Worm (Caenorhabditis elegans) whole organism, L1 larva: ENCODE data around the gene glb-29.
A peak's percentile ranks its signal among the peaks of the same experiment; 100 is the strongest.

ENCODE experiments used
- C04F5.9 ChIP-seq: sonication (generic microtip); optimal IDR thresholded peaks from 2 replicates; lab custom pipeline; 2016; ENCODE audit warnings: missing genetic modification characterization, missing compliant biosample characterization
- C16A3.4 ChIP-seq: fragments of 150-350 bp; optimal IDR thresholded peaks from 2 replicates; lab custom pipeline; 2014; ENCODE audit warnings: missing biosample characterization, missing genetic modification characterization
- C34B4.2 ChIP-seq: sonication (generic microtip); optimal IDR thresholded peaks from 2 replicates; lab custom pipeline; 2017; ENCODE audit warnings: mild to moderate bottlenecking, missing genetic modification characterization, missing compliant biosample characterization
- F16B12.6 ChIP-seq: fragments of 150-350 bp; optimal IDR thresholded peaks from 2 replicates; lab custom pipeline; 2014; ENCODE audit warnings: missing biosample characterization, missing genetic modification characterization
- Y116A8C.19 ChIP-seq: sonication (generic microtip); optimal IDR thresholded peaks from 2 replicates; lab custom pipeline; 2016; ENCODE audit warnings: missing compliant biosample characterization, missing genetic modification characterization, borderline replicate concordance
- aha-1 ChIP-seq: fragments of 150-350 bp; optimal IDR thresholded peaks from 2 replicates; lab custom pipeline; 2014; ENCODE audit warnings: missing biosample characterization, missing genetic modification characterization
- aly-2 ChIP-seq: fragments of 150-350 bp; optimal IDR thresholded peaks from 2 replicates; lab custom pipeline; 2014; ENCODE audit warnings: missing biosample characterization, missing genetic modification characterization
- ama-1 ChIP-seq: fragments of 150-350 bp; optimal IDR thresholded peaks from 2 replicates; lab custom pipeline; 2014
- blmp-1 ChIP-seq: fragments of 150-350 bp; optimal IDR thresholded peaks from 2 replicates; lab custom pipeline; 2014; ENCODE audit warnings: missing biosample characterization, missing genetic modification characterization
- ceh-88 ChIP-seq: fragments of 200-800 bp; sonication (Bioruptor generic); IDR thresholded peaks from 2 replicates; pipeline ENCODE4 v1.3.6; 2022; ENCODE audit warnings: missing genetic modification characterization, missing compliant biosample characterization
- ceh-90 ChIP-seq: sonication (generic microtip); optimal IDR thresholded peaks from 2 replicates; lab custom pipeline; 2016; ENCODE audit warnings: missing genetic modification characterization, missing compliant biosample characterization
- dpl-1 ChIP-seq, 3 experiments: fragments of 150-350 bp in 2 of 3; sonication (generic microtip) in 1 of 3; optimal IDR thresholded peaks; 2 replicates each; lab custom pipeline; 2014 to 2017; ENCODE audit warnings: missing biosample characterization in 3 of 3, missing genetic modification characterization in 3 of 3, missing genetic modification reagents in 3 of 3
- dsc-1 ChIP-seq: sonication (generic microtip); optimal IDR thresholded peaks from 2 replicates; lab custom pipeline; 2016; ENCODE audit warnings: mild to moderate bottlenecking, missing genetic modification characterization, missing compliant biosample characterization
- efl-1 ChIP-seq, 4 experiments: fragments of 150-350 bp; optimal IDR thresholded peaks in 3 of 4; peaks in 1 of 4; 1 replicate in 1 of 4; 2 replicates in 3 of 4; lab custom pipeline; 2014; ENCODE audit warnings: missing biosample characterization in 2 of 4, missing genetic modification characterization in 2 of 4, missing genetic modification reagents in 2 of 4
- efl-3 ChIP-seq: fragments of 200-800 bp; sonication (Bioruptor generic); optimal IDR thresholded peaks from 2 replicates; lab custom pipeline; 2018; ENCODE audit warnings: mild to moderate bottlenecking, missing genetic modification characterization, missing compliant biosample characterization
- elt-2 ChIP-seq: sonication (generic microtip); optimal IDR thresholded peaks from 2 replicates; lab custom pipeline; 2016; ENCODE audit warnings: missing genetic modification characterization, mild to moderate bottlenecking, inconsistent platforms, missing compliant biosample characterization, missing genetic modification reagents
- fkh-10 ChIP-seq: sonication (generic microtip); optimal IDR thresholded peaks from 2 replicates; lab custom pipeline; 2017; ENCODE audit warnings: missing biosample characterization, missing genetic modification reagents, missing genetic modification characterization
- fkh-8 ChIP-seq: sonication (generic microtip); optimal IDR thresholded peaks from 2 replicates; lab custom pipeline; 2016; ENCODE audit warnings: mild to moderate bottlenecking, missing genetic modification characterization, missing compliant biosample characterization
- fos-1 ChIP-seq: fragments of 150-350 bp; optimal IDR thresholded peaks from 2 replicates; lab custom pipeline; 2014; ENCODE audit warnings: missing biosample characterization, missing genetic modification characterization
- grh-1 ChIP-seq: fragments of 200-800 bp; sonication (Bioruptor generic); IDR thresholded peaks from 2 replicates; pipeline ENCODE4 v1.3.6; 2022; ENCODE audit warnings: missing genetic modification reagents, missing genetic modification characterization, missing compliant biosample characterization
- jun-1 ChIP-seq: fragments of 150-350 bp; optimal IDR thresholded peaks from 2 replicates; lab custom pipeline; 2014; ENCODE audit warnings: missing biosample characterization, missing genetic modification reagents, missing genetic modification characterization
- lin-14 ChIP-seq: fragments of 200-800 bp; sonication (Bioruptor generic); optimal IDR thresholded peaks from 2 replicates; lab custom pipeline; 2018; ENCODE audit warnings: mild to moderate bottlenecking, missing genetic modification characterization, moderate library complexity, missing compliant biosample characterization
- lin-15B ChIP-seq: fragments of 150-350 bp; sonication (generic microtip); optimal IDR thresholded peaks from 3 replicates; lab custom pipeline; 2014; ENCODE audit warnings: missing biosample characterization, missing genetic modification characterization
- lin-35 ChIP-seq, 2 experiments: fragments of 150-350 bp; optimal IDR thresholded peaks; 2 replicates each; lab custom pipeline; 2014; ENCODE audit warnings: missing biosample characterization in 2 of 2, missing genetic modification characterization in 2 of 2, missing genetic modification reagents in 2 of 2
- lin-39 ChIP-seq: fragments of 150-350 bp; optimal IDR thresholded peaks from 2 replicates; lab custom pipeline; 2014; ENCODE audit warnings: missing biosample characterization, missing genetic modification reagents, missing genetic modification characterization
- lir-3 ChIP-seq: sonication (generic microtip); optimal IDR thresholded peaks from 2 replicates; lab custom pipeline; 2016; ENCODE audit warnings: mild to moderate bottlenecking, missing genetic modification characterization, moderate library complexity, missing compliant biosample characterization; ENCODE audit not compliant: poor library complexity
- lsy-2 ChIP-seq, 2 experiments: fragments of 150-350 bp; optimal IDR thresholded peaks; 2 replicates each; lab custom pipeline; 2014; ENCODE audit warnings: missing biosample characterization in 2 of 2, missing genetic modification characterization in 2 of 2
- mep-1 ChIP-seq: fragments of 150-350 bp; optimal IDR thresholded peaks from 2 replicates; lab custom pipeline; 2014; ENCODE audit warnings: missing biosample characterization, missing genetic modification characterization
- nhr-12 ChIP-seq: sonication (generic microtip); optimal IDR thresholded peaks from 2 replicates; lab custom pipeline; 2017; ENCODE audit warnings: missing biosample characterization, missing genetic modification characterization
- nhr-19 ChIP-seq: fragments of 200-800 bp; sonication (Bioruptor generic); conservative IDR thresholded peaks from 2 replicates; pipeline ENCODE4 v1.3.6; 2022; ENCODE audit warnings: missing genetic modification characterization, missing compliant biosample characterization
- nhr-20 ChIP-seq: sonication (generic microtip); optimal IDR thresholded peaks from 2 replicates; lab custom pipeline; 2016; ENCODE audit warnings: mild to moderate bottlenecking, missing genetic modification characterization, missing compliant biosample characterization
- nhr-237 ChIP-seq: fragments of 150-350 bp; optimal IDR thresholded peaks from 2 replicates; lab custom pipeline; 2014; ENCODE audit warnings: missing biosample characterization, missing genetic modification characterization
- nhr-28 ChIP-seq: fragments of 150-350 bp; optimal IDR thresholded peaks from 2 replicates; lab custom pipeline; 2014; ENCODE audit warnings: missing biosample characterization, missing genetic modification characterization
- nhr-47 ChIP-seq: sonication (generic microtip); optimal IDR thresholded peaks from 2 replicates; lab custom pipeline; 2016; ENCODE audit warnings: mild to moderate bottlenecking, missing genetic modification characterization, moderate library complexity, missing compliant biosample characterization
- nhr-77 ChIP-seq: fragments of 150-350 bp; optimal IDR thresholded peaks from 2 replicates; lab custom pipeline; 2014; ENCODE audit warnings: missing biosample characterization, missing genetic modification characterization
- nhr-84 ChIP-seq: sonication (generic microtip); optimal IDR thresholded peaks from 2 replicates; lab custom pipeline; 2017; ENCODE audit warnings: missing biosample characterization, missing genetic modification characterization
- nhr-90 ChIP-seq: sonication (generic microtip); optimal IDR thresholded peaks from 2 replicates; lab custom pipeline; 2016; ENCODE audit warnings: mild to moderate bottlenecking, missing genetic modification characterization, missing compliant biosample characterization; ENCODE audit not compliant: poor library complexity
- pax-3 ChIP-seq: fragments of 200-800 bp; sonication (Bioruptor generic); optimal IDR thresholded peaks from 2 replicates; lab custom pipeline; 2018; ENCODE audit warnings: mild to moderate bottlenecking, missing genetic modification characterization, moderate library complexity, missing compliant biosample characterization
- rnt-1 ChIP-seq: sonication (generic microtip); optimal IDR thresholded peaks from 2 replicates; lab custom pipeline; 2016; ENCODE audit warnings: mild to moderate bottlenecking, missing genetic modification characterization, moderate library complexity, missing compliant biosample characterization
- skn-1 ChIP-seq: fragments of 150-350 bp; optimal IDR thresholded peaks from 2 replicates; lab custom pipeline; 2014; ENCODE audit warnings: missing biosample characterization, missing genetic modification characterization
- snu-23 ChIP-seq: sonication (generic microtip); optimal IDR thresholded peaks from 2 replicates; lab custom pipeline; 2016; ENCODE audit warnings: missing genetic modification characterization, missing compliant biosample characterization
- swsn-7 ChIP-seq: sonication (generic microtip); optimal IDR thresholded peaks from 2 replicates; lab custom pipeline; 2016; ENCODE audit warnings: missing genetic modification characterization, missing compliant biosample characterization
- tbx-2 ChIP-seq: sonication (generic microtip); optimal IDR thresholded peaks from 2 replicates; lab custom pipeline; 2016; ENCODE audit warnings: missing genetic modification characterization, missing compliant biosample characterization
- tlp-1 ChIP-seq: fragments of 150-350 bp; optimal IDR thresholded peaks from 2 replicates; lab custom pipeline; 2014; ENCODE audit warnings: missing biosample characterization, missing genetic modification characterization
- unc-30 ChIP-seq: sonication (generic microtip); optimal IDR thresholded peaks from 2 replicates; lab custom pipeline; 2017; ENCODE audit warnings: missing biosample characterization, missing genetic modification characterization
- unc-62 ChIP-seq: fragments of 150-350 bp; optimal IDR thresholded peaks from 2 replicates; lab custom pipeline; 2014; ENCODE audit warnings: missing biosample characterization, missing genetic modification reagents, missing genetic modification characterization
- xbp-1 ChIP-seq: sonication (generic microtip); optimal IDR thresholded peaks from 2 replicates; lab custom pipeline; 2016; ENCODE audit warnings: missing genetic modification characterization, missing compliant biosample characterization
- zip-4 ChIP-seq: fragments of 200-800 bp; sonication (Bioruptor generic); optimal IDR thresholded peaks from 2 replicates; lab custom pipeline; 2018; ENCODE audit warnings: mild to moderate bottlenecking, missing genetic modification characterization, moderate library complexity, missing compliant biosample characterization
- ztf-4 ChIP-seq: fragments of 150-350 bp; optimal IDR thresholded peaks from 2 replicates; lab custom pipeline; 2014; ENCODE audit warnings: missing biosample characterization, missing genetic modification characterization

The glb-29 gene

ce11 chrII:12023315-12023878 is 14.5 kb downstream of the glb-29 start, which contains the start of gene Y17G7B.12:
Gene Y17G7B.12, plus strand, starts transcription at chrII:12023861.
- TF ChIP-seq lin-39 (no peak), C34B4.2 (tag; lab: Kevin White, UChicago) (no peak), dpl-1 (GFP tag; optimal IDR thresholded peaks at IDR 0.05; lab: Kevin White, UChicago) (peak in 1 of 3 experiments; percentile 37), unc-30 (no peak), skn-1 (tag; lab: Kevin White, UChicago) (peak; percentile 48), xbp-1 (no peak), rnt-1 (no peak), ceh-90 (tag; lab: Kevin White, UChicago) (no peak), fos-1 (tag; lab: Kevin White, UChicago) (no peak), F16B12.6 (tag; lab: Kevin White, UChicago) (peak; percentile 79), C04F5.9 (tag; lab: Kevin White, UChicago) (no peak), lsy-2 (tag; optimal IDR thresholded peaks at IDR 0.05; lab: Kevin White, UChicago) (peak; percentile 56 to 90), snu-23 (GFP tag; lab: Kevin White, UChicago) (peak; percentile 5), tlp-1 (tag; lab: Kevin White, UChicago) (no peak), nhr-237 (tag; lab: Kevin White, UChicago) (no peak), lin-35 (GFP tag; optimal IDR thresholded peaks at IDR 0.05; lab: Kevin White, UChicago) (peak in 1 of 2 experiments; percentile 23), nhr-77 (tag; lab: Kevin White, UChicago) (no peak), grh-1 (GFP tag; lab: Robert Waterston, UW) (no peak), nhr-28 (tag; lab: Kevin White, UChicago) (no peak), aly-2 (no peak), swsn-7 (tag; lab: Kevin White, UChicago) (no peak), ceh-88 (no peak), ama-1 (lab: Kevin White, UChicago) (no peak), jun-1 (no peak), nhr-84 (tag; lab: Kevin White, UChicago) (no peak), lin-14 (GFP tag; lab: Kevin White, UChicago) (no peak), aha-1 (tag; lab: Kevin White, UChicago) (no peak), nhr-20 (no peak), zip-4 (GFP tag; lab: Kevin White, UChicago) (no peak), efl-1 (optimal IDR thresholded peaks at IDR 0.05; lab: Kevin White, UChicago) (peak; percentile 4 to 21), efl-1 (GFP tag; optimal IDR thresholded peaks at IDR 0.05 in 1 of 2; lab: Kevin White, UChicago) (peak; percentile 18 to 92), lir-3 (tag; lab: Kevin White, UChicago) (no peak), pax-3 (tag; lab: Kevin White, UChicago) (no peak), tbx-2 (tag; lab: Kevin White, UChicago) (no peak), nhr-90 (tag; lab: Kevin White, UChicago) (no peak), dsc-1 (tag; lab: Kevin White, UChicago) (no peak), C16A3.4 (no peak), nhr-12 (tag; lab: Kevin White, UChicago) (no peak), unc-62 (GFP tag; lab: Kevin White, UChicago) (no peak), nhr-47 (tag; lab: Kevin White, UChicago) (no peak), mep-1 (tag; lab: Kevin White, UChicago) (peak; percentile 22), ztf-4 (tag; lab: Kevin White, UChicago) (no peak), nhr-19 (no peak), fkh-8 (tag; lab: Kevin White, UChicago) (no peak), blmp-1 (tag; lab: Kevin White, UChicago) (no peak), lin-15B (no peak), efl-3 (GFP tag; lab: Kevin White, UChicago) (no peak), Y116A8C.19 (no peak), elt-2 (no peak), fkh-10 (GFP tag; lab: Kevin White, UChicago) (no peak)
